Worm (Caenorhabditis elegans): Measurements from ENCODE around the gene K09F6.9.

DNA sequence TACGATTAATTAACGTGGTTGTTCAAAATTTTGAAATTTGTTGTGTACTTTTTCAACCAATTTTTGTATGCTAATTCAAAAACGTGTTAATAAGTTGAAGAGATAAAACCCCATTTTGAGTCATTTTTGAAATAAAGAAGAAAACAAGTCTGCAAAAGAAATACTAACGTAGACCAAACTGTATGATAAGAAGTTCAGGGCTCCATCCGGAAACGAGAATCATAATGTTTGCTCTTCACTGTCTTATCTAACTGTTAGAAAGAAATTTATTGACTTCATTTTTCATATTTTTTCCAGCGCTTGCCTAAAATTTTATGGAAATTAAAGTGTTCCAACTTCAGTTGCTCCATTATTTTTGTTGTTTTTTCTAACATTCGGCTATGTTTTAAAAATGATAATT, 23.0 kb upstream of the K09F6.9 start:
- TF ChIP-seq R02D3.7 (tag; optimal IDR thresholded peaks at IDR 0.05): no peak
- TF ChIP-seq fos-1 (tag; optimal IDR thresholded peaks at IDR 0.05): peak; percentile 62
- no peak for TF ChIP-seq ztf-11 (tag; optimal IDR thresholded peaks at IDR 0.05)
- TF ChIP-seq egl-27 (tag; optimal IDR thresholded peaks at IDR 0.05): no peak
- no peak for TF ChIP-seq nhr-237 (tag; optimal IDR thresholded peaks at IDR 0.05)
- no peak for TF ChIP-seq nhr-12 (tag; optimal IDR thresholded peaks at IDR 0.05)
- TF ChIP-seq lin-13 (GFP tag; optimal IDR thresholded peaks at IDR 0.05): no peak
- TF ChIP-seq elt-1 (tag; optimal IDR thresholded peaks at IDR 0.05): no peak
- no peak for TF ChIP-seq mab-5 (tag; optimal IDR thresholded peaks at IDR 0.05)
- TF ChIP-seq dmd-4 (tag; optimal IDR thresholded peaks at IDR 0.05): no peak
- TF ChIP-seq ama-1 (optimal IDR thresholded peaks at IDR 0.05): no peak
- TF ChIP-seq unc-62 (GFP tag; optimal IDR thresholded peaks at IDR 0.05): no peak
